Fruit fly (Drosophila melanogaster) whole organism, prepupa: ENCODE data around the gene Rh4.

Experiments
- CG10631 ChIP-seq: fragments of 200-800 bp; sonication (Bioruptor generic); optimal IDR thresholded peaks from 2 replicates; lab custom pipeline; 2016; ENCODE audit warnings: missing biosample characterization, missing genetic modification characterization
- CG16779 ChIP-seq: fragments of 200-800 bp; sonication (Bioruptor generic); optimal IDR thresholded peaks from 3 replicates; lab custom pipeline; 2017; ENCODE audit warnings: missing biosample characterization, mild to moderate bottlenecking, missing genetic modification characterization
- CG6276 ChIP-seq: fragments of 200-800 bp; sonication (Bioruptor generic); optimal IDR thresholded peaks from 2 replicates; lab custom pipeline; 2017; ENCODE audit warnings: missing biosample characterization, mild to moderate bottlenecking, missing genetic modification characterization
- CG6792 ChIP-seq: fragments of 200-800 bp; sonication (Bioruptor generic); optimal IDR thresholded peaks from 3 replicates; lab custom pipeline; 2016; ENCODE audit warnings: missing biosample characterization, missing genetic modification characterization
- CG6808 ChIP-seq: fragments of 200-800 bp; sonication (Bioruptor generic); optimal IDR thresholded peaks from 3 replicates; lab custom pipeline; 2017; ENCODE audit warnings: missing biosample characterization, missing genetic modification characterization, mild to moderate bottlenecking, moderate library complexity, missing genetic modification reagents
- CG9139 ChIP-seq: fragments of 200-800 bp; sonication (Bioruptor generic); optimal IDR thresholded peaks from 3 replicates; lab custom pipeline; 2017; ENCODE audit warnings: missing biosample characterization, mild to moderate bottlenecking, missing genetic modification characterization
- Eip78C ChIP-seq: fragments of 200-800 bp; sonication (Bioruptor generic); peaks from one replicate; lab custom pipeline; 2016; ENCODE audit warnings: missing biosample characterization, missing genetic modification characterization
- OdsH ChIP-seq: fragments of 200-800 bp; sonication (Bioruptor generic); optimal IDR thresholded peaks from 3 replicates; lab custom pipeline; 2016; ENCODE audit warnings: missing biosample characterization, missing genetic modification characterization
- Sox102F ChIP-seq: fragments of 200-800 bp; sonication (Bioruptor generic); optimal IDR thresholded peaks from 2 replicates; lab custom pipeline; 2016; ENCODE audit warnings: missing biosample characterization, mild to moderate bottlenecking, missing genetic modification characterization
- Sox14 ChIP-seq: fragments of 200-800 bp; sonication (Bioruptor generic); optimal IDR thresholded peaks from 3 replicates; lab custom pipeline; 2016; ENCODE audit warnings: missing biosample characterization, missing genetic modification characterization
- dac ChIP-seq: fragments of 200-800 bp; sonication (Bioruptor generic); optimal IDR thresholded peaks from 2 replicates; lab custom pipeline; 2017; ENCODE audit warnings: missing biosample characterization, mild to moderate bottlenecking, missing genetic modification characterization
- dsx ChIP-seq: fragments of 200-800 bp; optimal IDR thresholded peaks from 3 replicates; lab custom pipeline; 2019; ENCODE audit warnings: missing biosample characterization, mild to moderate bottlenecking, missing genetic modification characterization, moderate library complexity; ENCODE audit not compliant: poor library complexity, severe bottlenecking
- lz ChIP-seq: fragments of 200-800 bp; sonication (Bioruptor generic); optimal IDR thresholded peaks from 3 replicates; lab custom pipeline; 2016; ENCODE audit warnings: missing biosample characterization, missing genetic modification characterization
- topi ChIP-seq: fragments of 200-800 bp; sonication (Bioruptor generic); optimal IDR thresholded peaks from 3 replicates; lab custom pipeline; 2016; ENCODE audit warnings: missing biosample characterization, missing genetic modification characterization

dm6 chr3L:16884037-16884436 lies 21.7 kb upstream of the Rh4 start:
- TF ChIP-seq CG16779 (tag; lab: Kevin White, UChicago), result no peak
- TF ChIP-seq CG6276 (GFP tag; lab: Kevin White, UChicago), result no peak
- TF ChIP-seq Eip78C, result peak; percentile 27
- TF ChIP-seq Sox102F (GFP tag; lab: Kevin White, UChicago), result no peak
- no peak for TF ChIP-seq CG6808
- no peak for TF ChIP-seq Sox14
- no peak for TF ChIP-seq CG10631 (GFP tag; lab: Kevin White, UChicago)
- peak; percentile 54 for TF ChIP-seq dsx (GFP tag; lab: Kevin White, UChicago)
- no peak for TF ChIP-seq CG6792
- TF ChIP-seq topi, result no peak
- TF ChIP-seq CG9139 (GFP tag; lab: Kevin White, UChicago), result no peak
- no peak for TF ChIP-seq OdsH (GFP tag; lab: Kevin White, UChicago)
- no peak for TF ChIP-seq lz
- TF ChIP-seq dac (GFP tag; lab: Kevin White, UChicago), result no peak
